Worm (Caenorhabditis elegans) whole organism, young adult: ENCODE measurements around the gene ZC196.5.
"Not testable (repeated sequence)": the region's sequence is repeated elsewhere in the genome, so short reads cannot be mapped to it uniquely, and the experiment has no call there.

Source experiments
- B0261.1 ChIP-seq: sonication (generic microtip); optimal IDR thresholded peaks from 2 replicates; lab custom pipeline; 2016; ENCODE audit warnings: mild to moderate bottlenecking, missing genetic modification characterization, moderate library complexity, missing compliant biosample characterization
- C17E4.6 ChIP-seq: fragments of 200-800 bp; sonication (Bioruptor generic); IDR thresholded peaks from 2 replicates; pipeline ENCODE4 v1.3.6; 2022; ENCODE audit warnings: missing genetic modification reagents, missing genetic modification characterization, missing compliant biosample characterization
- F39B2.1 ChIP-seq: fragments of 200-800 bp; sonication (Bioruptor generic); IDR thresholded peaks from 2 replicates; pipeline ENCODE4 v1.3.6; 2022; ENCODE audit warnings: missing genetic modification reagents, missing genetic modification characterization, missing compliant biosample characterization
- F57A8.1 ChIP-seq: fragments of 200-800 bp; sonication (Bioruptor generic); optimal IDR thresholded peaks from 2 replicates; lab custom pipeline; 2018; ENCODE audit warnings: mild to moderate bottlenecking, missing genetic modification characterization, moderate library complexity, missing compliant biosample characterization
- K11D2.4 ChIP-seq: fragments of 200-800 bp; sonication (Bioruptor generic); IDR thresholded peaks from 2 replicates; pipeline ENCODE4 v1.3.6; 2022; ENCODE audit warnings: missing genetic modification reagents, missing genetic modification characterization, missing compliant biosample characterization
- T26A5.8 ChIP-seq: sonication (generic microtip); optimal IDR thresholded peaks from 2 replicates; lab custom pipeline; 2016; ENCODE audit warnings: missing genetic modification characterization, missing compliant biosample characterization
- Y95B8A.8 ChIP-seq: fragments of 200-800 bp; sonication (Bioruptor generic); IDR thresholded peaks from 2 replicates; pipeline ENCODE4 v1.3.6; 2022; ENCODE audit warnings: missing genetic modification reagents, missing genetic modification characterization, missing compliant biosample characterization
- aptf-2 ChIP-seq: fragments of 200-800 bp; sonication (Bioruptor generic); conservative IDR thresholded peaks from 2 replicates; pipeline ENCODE4 v1.3.6; 2022; ENCODE audit warnings: missing genetic modification reagents, missing genetic modification characterization, missing compliant biosample characterization
- bed-2 ChIP-seq: fragments of 200-800 bp; sonication (Bioruptor generic); IDR thresholded peaks from 2 replicates; pipeline ENCODE4 v1.3.6; 2022; ENCODE audit warnings: missing genetic modification reagents, missing genetic modification characterization, missing compliant biosample characterization
- ceh-100 ChIP-seq: fragments of 200-800 bp; sonication (Bioruptor generic); IDR thresholded peaks from 2 replicates; pipeline ENCODE4 v1.3.6; 2022; ENCODE audit warnings: missing genetic modification reagents, missing genetic modification characterization, missing compliant biosample characterization
- chd-7 ChIP-seq: sonication (generic microtip); optimal IDR thresholded peaks from 2 replicates; lab custom pipeline; 2016; ENCODE audit warnings: mild to moderate bottlenecking, missing genetic modification characterization, moderate library complexity, missing compliant biosample characterization
- die-1 ChIP-seq: sonication (generic microtip); optimal IDR thresholded peaks from 2 replicates; lab custom pipeline; 2016; ENCODE audit warnings: missing genotype, mild to moderate bottlenecking, missing genetic modification characterization, missing compliant biosample characterization
- dpff-1 ChIP-seq: sonication (generic microtip); optimal IDR thresholded peaks from 2 replicates; lab custom pipeline; 2017; ENCODE audit warnings: mild to moderate bottlenecking, missing genetic modification characterization, missing compliant biosample characterization
- efl-1 ChIP-seq: fragments of 150-350 bp; optimal IDR thresholded peaks from 2 replicates; lab custom pipeline; 2014; ENCODE audit warnings: missing biosample characterization, missing genetic modification reagents, missing genetic modification characterization
- egl-18 ChIP-seq: fragments of 200-800 bp; sonication (Bioruptor generic); IDR thresholded peaks from 2 replicates; pipeline ENCODE4 v1.3.6; 2022; ENCODE audit warnings: missing genetic modification reagents, missing genetic modification characterization, missing compliant biosample characterization
- egl-44 ChIP-seq: fragments of 200-800 bp; sonication (Bioruptor generic); IDR thresholded peaks from 2 replicates; pipeline ENCODE4 v1.3.6; 2022; ENCODE audit warnings: missing genetic modification reagents, missing genetic modification characterization, missing compliant biosample characterization
- hlh-26 ChIP-seq: fragments of 200-800 bp; sonication (Bioruptor generic); conservative IDR thresholded peaks from 2 replicates; pipeline ENCODE4 v1.3.6; 2022; ENCODE audit warnings: missing genetic modification reagents, missing genetic modification characterization, missing compliant biosample characterization
- hmg-1.2 ChIP-seq: fragments of 200-800 bp; sonication (Bioruptor generic); IDR thresholded peaks from 2 replicates; pipeline ENCODE4 v1.3.6; 2022; ENCODE audit warnings: missing genetic modification reagents, missing genetic modification characterization, missing compliant biosample characterization
- hrde-1 ChIP-seq: sonication (generic microtip); optimal IDR thresholded peaks from 2 replicates; lab custom pipeline; 2016; ENCODE audit warnings: missing genetic modification characterization, mild to moderate bottlenecking, missing compliant biosample characterization, moderate library complexity, missing genotype, missing genetic modification reagents, borderline replicate concordance
- hsf-1 ChIP-seq: fragments of 200-800 bp; sonication (Bioruptor generic); IDR thresholded peaks from 2 replicates; pipeline ENCODE4 v1.3.6; 2022; ENCODE audit warnings: missing genetic modification reagents, missing genetic modification characterization, missing compliant biosample characterization
- lin-26 ChIP-seq: fragments of 200-800 bp; sonication (Bioruptor generic); IDR thresholded peaks from 2 replicates; pipeline ENCODE4 v1.3.6; 2022; ENCODE audit warnings: missing genetic modification reagents, missing genetic modification characterization, missing compliant biosample characterization
- lin-54 ChIP-seq: fragments of 200-800 bp; sonication (Bioruptor generic); optimal IDR thresholded peaks from 2 replicates; lab custom pipeline; 2018; ENCODE audit warnings: mild to moderate bottlenecking, missing genetic modification characterization, missing compliant biosample characterization
- madf-8 ChIP-seq: fragments of 200-800 bp; sonication (Bioruptor generic); conservative IDR thresholded peaks from 2 replicates; pipeline ENCODE4 v1.3.6; 2022; ENCODE audit warnings: missing genetic modification reagents, missing genetic modification characterization, missing compliant biosample characterization
- nfya-1 ChIP-seq: sonication (generic microtip); optimal IDR thresholded peaks from 2 replicates; lab custom pipeline; 2017; ENCODE audit warnings: antibody characterized with exemption, missing compliant biosample characterization, missing genetic modification characterization, borderline replicate concordance; ENCODE audit not compliant: insufficient read depth
- nhr-80 ChIP-seq: sonication (generic microtip); optimal IDR thresholded peaks from 2 replicates; lab custom pipeline; 2016; ENCODE audit warnings: missing genetic modification characterization, missing compliant biosample characterization
- snpc-1.3 ChIP-seq: sonication (generic microtip); optimal IDR thresholded peaks from 2 replicates; lab custom pipeline; 2017; ENCODE audit warnings: missing genetic modification characterization, mild to moderate bottlenecking, missing compliant biosample characterization, antibody characterized with exemption, moderate library complexity, missing genotype, missing genetic modification reagents; ENCODE audit not compliant: insufficient read depth
- snpc-4 ChIP-seq, 5 experiments: fragments of 150-350 bp in 1 of 5; sonication (generic microtip) in 4 of 5; optimal IDR thresholded peaks; 2 replicates each; lab custom pipeline; 2014 to 2018; ENCODE audit warnings: missing genetic modification characterization in 5 of 5, missing biosample characterization in 3 of 5, antibody characterized with exemption in 2 of 5, mild to moderate bottlenecking in 2 of 5, missing compliant biosample characterization in 2 of 5, missing genotype in 2 of 5, moderate library complexity in 2 of 5, missing genetic modification reagents in 1 of 5
- somi-1 ChIP-seq: fragments of 200-800 bp; sonication (Bioruptor generic); optimal IDR thresholded peaks from 2 replicates; lab custom pipeline; 2018; ENCODE audit warnings: mild to moderate bottlenecking, missing genetic modification characterization, missing compliant biosample characterization
- unc-62 ChIP-seq: fragments of 150-350 bp; optimal IDR thresholded peaks from 2 replicates; lab custom pipeline; 2014; ENCODE audit warnings: missing biosample characterization, missing genetic modification reagents, missing genetic modification characterization
- xnd-1 ChIP-seq: sonication (generic microtip); optimal IDR thresholded peaks from 2 replicates; lab custom pipeline; 2016; ENCODE audit warnings: missing genotype, missing genetic modification reagents, missing genetic modification characterization, missing compliant biosample characterization
- ztf-18 ChIP-seq: sonication (generic microtip); optimal IDR thresholded peaks from 2 replicates; lab custom pipeline; 2016; ENCODE audit warnings: missing genotype, mild to moderate bottlenecking, missing genetic modification characterization, missing compliant biosample characterization
- ztf-22 ChIP-seq: fragments of 200-800 bp; sonication (Bioruptor generic); optimal IDR thresholded peaks from 2 replicates; lab custom pipeline; 2018; ENCODE audit warnings: mild to moderate bottlenecking, missing genetic modification characterization, moderate library complexity, missing compliant biosample characterization
- ztf-28 ChIP-seq: fragments of 200-800 bp; sonication (Bioruptor generic); IDR thresholded peaks from 2 replicates; pipeline ENCODE4 v1.3.6; 2022; ENCODE audit warnings: missing genetic modification reagents, missing genetic modification characterization, missing compliant biosample characterization

ZC196.5 gene

ce11 chrV:8716175-8716574, 13.0 kb upstream of the ZC196.5 start, which contains the start of gene glr-5:
Gene glr-5, plus strand, starts transcription at chrV:8716495.
- no peak for TF ChIP-seq snpc-1.3 (tag; lab: Kevin White, UChicago)
- TF ChIP-seq aptf-2 (GFP tag; lab: Robert Waterston, UW): no peak
- no peak for TF ChIP-seq Y95B8A.8
- no peak for TF ChIP-seq C17E4.6
- TF ChIP-seq hlh-26 (GFP tag; lab: Robert Waterston, UW): no peak
- no peak for TF ChIP-seq lin-26 (GFP tag; lab: Robert Waterston, UW)
- TF ChIP-seq ztf-22: no peak
- TF ChIP-seq egl-44 (GFP tag; lab: Robert Waterston, UW): no peak
- TF ChIP-seq chd-7 (tag; lab: Kevin White, UChicago): no peak
- TF ChIP-seq hsf-1 (GFP tag; lab: Robert Waterston, UW): no peak
- no peak for TF ChIP-seq hrde-1 (tag; lab: Kevin White, UChicago)
- no peak for TF ChIP-seq B0261.1 (tag; lab: Kevin White, UChicago)
- no peak for TF ChIP-seq dpff-1 (tag; lab: Kevin White, UChicago)
- TF ChIP-seq F39B2.1 (GFP tag; lab: Robert Waterston, UW): no peak
- no peak for TF ChIP-seq bed-2 (GFP tag; lab: Robert Waterston, UW)
- TF ChIP-seq somi-1 (GFP tag; lab: Kevin White, UChicago): no peak
- TF ChIP-seq ztf-18 (tag; lab: Kevin White, UChicago): no peak
- TF ChIP-seq ceh-100: no peak
- TF ChIP-seq xnd-1 (tag; lab: Kevin White, UChicago): no peak

DNA sequence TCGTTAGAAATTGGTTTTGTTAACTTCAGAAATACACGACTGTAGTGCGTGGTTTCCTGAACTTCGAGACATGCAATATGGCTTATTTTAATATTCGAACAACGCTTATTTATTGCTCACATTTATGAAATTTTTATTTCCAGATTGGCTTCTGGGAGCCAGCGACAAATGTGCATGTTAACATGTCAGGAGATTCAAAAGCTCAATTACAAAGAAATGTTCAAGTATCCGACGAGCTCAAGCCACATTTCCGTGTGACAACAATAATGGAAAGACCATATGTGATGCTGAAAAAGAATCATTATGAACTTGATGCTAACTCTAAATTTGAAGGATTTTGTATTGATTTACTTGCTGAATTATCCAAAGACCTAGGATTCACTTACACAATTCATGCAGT, 10.8 kb upstream of the ZC196.5 start:
- TF ChIP-seq efl-1 (GFP tag; lab: Kevin White, UChicago) (no peak), lin-54 (no peak), lin-26 (GFP tag; lab: Robert Waterston, UW) (no peak)
- TF ChIP-seq, all 124 proteins: peak for 0

DNA sequence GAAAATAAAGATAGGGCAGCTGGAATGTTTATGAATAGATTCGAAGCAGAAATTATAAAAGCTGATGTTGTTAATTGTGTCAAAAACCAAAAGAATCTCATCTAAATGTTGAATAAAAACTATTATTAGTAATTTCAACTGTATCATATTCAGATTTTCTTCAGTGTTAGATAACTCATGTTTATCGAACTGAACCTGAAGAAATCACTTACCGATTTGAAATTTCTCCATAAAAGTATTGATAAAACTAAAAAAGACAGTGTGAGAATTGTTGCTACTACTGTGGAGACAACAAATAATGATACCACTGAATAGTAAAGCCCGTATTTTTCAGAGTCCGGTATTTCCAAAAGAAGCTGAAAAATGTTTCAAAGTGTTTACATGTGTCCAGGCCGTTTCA, 7.0 kb upstream of the ZC196.5 start, which contains the start of gene ZC196.8:
Gene ZC196.8, minus strand, starts transcription at position 101 of the 400 bp plus-strand sequence.
- TF ChIP-seq snpc-4 (GFP tag; optimal IDR thresholded peaks at IDR 0.05; lab: Kevin White, UChicago); snpc-4 (tag; optimal IDR thresholded peaks at IDR 0.05; lab: Kevin White, UChicago); T26A5.8; nfya-1 (tag; lab: Kevin White, UChicago): not testable (repeated sequence)

DNA sequence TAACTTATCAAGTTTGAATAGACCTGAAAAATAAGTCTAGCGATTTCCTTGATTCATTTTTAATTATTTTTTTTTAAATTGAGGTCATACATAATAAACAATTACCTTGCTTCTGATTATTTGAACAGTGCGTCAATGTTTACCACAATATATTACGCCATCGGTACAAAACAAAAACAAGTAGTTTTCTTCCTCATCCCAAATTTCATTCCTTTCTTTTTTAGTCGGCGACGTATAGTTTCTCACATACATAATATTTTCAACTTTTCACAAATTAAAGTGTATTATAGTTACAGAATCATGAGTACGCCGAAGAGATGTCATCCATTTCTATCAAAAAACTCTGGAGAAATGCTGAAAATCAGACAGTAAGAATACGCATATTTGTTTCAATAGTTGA, 3.0 kb upstream of the ZC196.5 start, which contains the start of gene droe-8:
Gene droe-8, plus strand, starts transcription at position 301 of the 400 bp plus-strand sequence.
- TF ChIP-seq hmg-1.2; K11D2.4 (GFP tag; lab: Robert Waterston, UW); ztf-28: not testable (repeated sequence)

ce11 chrV:8727077-8727476, 2.1 kb upstream of the ZC196.5 start, which contains the start of gene ZC196.9:
Gene ZC196.9, minus strand, starts transcription at chrV:8727177.
- TF ChIP-seq F57A8.1 (GFP tag; lab: Kevin White, UChicago) (no peak), unc-62 (GFP tag; lab: Kevin White, UChicago) (no peak), die-1 (tag; lab: Kevin White, UChicago) (no peak), ztf-18 (tag; lab: Kevin White, UChicago) (no peak), egl-18 (no peak), madf-8 (GFP tag; lab: Robert Waterston, UW) (no peak), nhr-80 (tag; lab: Kevin White, UChicago) (no peak)
